Fruit fly (Drosophila melanogaster) Kc167 (cell line): Measurements from ENCODE around the gene MED10.

ENCODE experiments used
- h ChIP-seq: fragments of >200 bp; optimal IDR thresholded peaks from 3 replicates; lab custom pipeline; 2018; ENCODE audit warnings: missing external identifiers
- insv ChIP-seq: fragments of >200 bp; optimal IDR thresholded peaks from 3 replicates; lab custom pipeline; 2018; ENCODE audit warnings: missing external identifiers
- psq ChIP-seq: fragments of >200 bp; optimal IDR thresholded peaks from 2 replicates; lab custom pipeline; 2017; ENCODE audit warnings: missing external identifiers
- ttk ChIP-seq: sonication (Bioruptor generic); optimal IDR thresholded peaks from 2 replicates; lab custom pipeline; 2017; ENCODE audit warnings: missing external identifiers

DNA sequence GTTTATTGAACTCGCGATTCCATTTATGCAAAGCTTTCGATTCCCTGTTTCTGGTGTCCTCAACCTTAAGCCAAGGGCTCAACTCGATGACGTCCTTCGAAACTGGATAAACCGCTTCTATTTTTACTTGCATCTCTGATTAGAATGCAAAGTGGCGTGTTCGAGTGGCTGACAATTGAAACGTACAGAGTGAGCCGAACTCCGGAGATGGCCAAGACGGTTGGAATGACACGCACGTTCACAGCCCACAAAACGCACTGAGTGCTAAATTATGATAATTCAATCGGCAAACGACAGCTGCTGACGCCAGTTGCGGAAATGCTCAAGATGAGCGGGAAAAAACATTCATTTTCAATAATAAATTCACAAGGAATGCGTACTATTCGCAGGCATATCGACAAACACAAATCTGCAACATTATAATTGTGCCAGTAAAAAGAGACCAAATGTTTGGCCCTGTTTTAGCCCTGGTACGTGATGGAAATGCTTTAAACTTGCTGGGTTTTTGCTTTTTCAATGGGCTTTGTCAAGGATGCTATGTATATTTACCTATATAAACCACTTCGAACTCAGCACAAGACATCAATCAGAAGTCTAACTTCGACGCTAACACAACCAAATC, 40.6 kb downstream of the MED10 start, which contains the start of gene CG13066:
- TF ChIP-seq h (lab: Kevin White, UChicago) (no peak), insv (lab: Kevin White, UChicago) (no peak), ttk (lab: Kevin White, UChicago) (no peak), psq (lab: Kevin White, UChicago) (no peak)
